Worm (Caenorhabditis elegans) whole organism, midembryonic: Measurements from ENCODE around the gene fkh-4.

Source experiments
- T22C8.4 ChIP-seq: fragments of 200-800 bp; sonication (Bioruptor generic); IDR thresholded peaks from 2 replicates; pipeline ENCODE4 v1.3.6; 2022; ENCODE audit warnings: missing genetic modification characterization, missing compliant biosample characterization
- cog-1 ChIP-seq: sonication (generic microtip); optimal IDR thresholded peaks from 2 replicates; lab custom pipeline; 2016; ENCODE audit warnings: missing genetic modification characterization, missing compliant biosample characterization
- flt-1 ChIP-seq: fragments of 200-800 bp; sonication (Bioruptor generic); IDR thresholded peaks from 2 replicates; pipeline ENCODE4 v1.3.6; 2022; ENCODE audit warnings: missing genetic modification characterization, missing compliant biosample characterization
- klf-2 ChIP-seq: fragments of 200-800 bp; sonication (Bioruptor generic); conservative IDR thresholded peaks from 2 replicates; pipeline ENCODE4 v1.3.6; 2022; ENCODE audit warnings: missing genetic modification reagents, missing genetic modification characterization, missing compliant biosample characterization
- med-1 ChIP-seq: sonication (generic microtip); optimal IDR thresholded peaks from 2 replicates; lab custom pipeline; 2017; ENCODE audit warnings: missing genetic modification characterization, mild to moderate bottlenecking, missing compliant biosample characterization, antibody characterized with exemption, missing genetic modification reagents; ENCODE audit not compliant: insufficient read depth
- ref-1 ChIP-seq: fragments of 200-800 bp; sonication (Bioruptor generic); conservative IDR thresholded peaks from 2 replicates; pipeline ENCODE4 v1.3.6; 2022; ENCODE audit warnings: missing genetic modification reagents, missing genetic modification characterization, missing compliant biosample characterization
- tab-1 ChIP-seq: fragments of 200-800 bp; sonication (Bioruptor generic); IDR thresholded peaks from 2 replicates; pipeline ENCODE4 v1.3.6; 2022; ENCODE audit warnings: missing genetic modification characterization, missing compliant biosample characterization
- ztf-23 ChIP-seq: fragments of 200-800 bp; sonication (Bioruptor generic); IDR thresholded peaks from 2 replicates; pipeline ENCODE4 v1.3.6; 2022; ENCODE audit warnings: missing genetic modification reagents, missing genetic modification characterization, missing compliant biosample characterization
- ztf-29 ChIP-seq: fragments of 200-800 bp; sonication (Bioruptor generic); IDR thresholded peaks from 2 replicates; pipeline ENCODE4 v1.3.6; 2022; ENCODE audit warnings: missing genetic modification reagents, missing genetic modification characterization, missing compliant biosample characterization

fkh-4 gene

ce11 chrX:13456442-13456841 lies 27.8 kb upstream of the fkh-4 start, which contains the start of gene flr-1:
flr-1 (minus strand) TSS chrX:13456542.
- TF ChIP-seq flt-1 (GFP tag; lab: Robert Waterston, UW) (no peak), tab-1 (GFP tag; lab: Robert Waterston, UW) (no peak), ztf-23 (GFP tag; lab: Robert Waterston, UW) (no peak), klf-2 (GFP tag; lab: Robert Waterston, UW) (no peak), ztf-29 (no peak), T22C8.4 (GFP tag; lab: Robert Waterston, UW) (no peak), ref-1 (GFP tag; lab: Robert Waterston, UW) (no peak), cog-1 (no peak), med-1 (no peak)

ce11 chrX:13451578-13451977 lies 22.9 kb upstream of the fkh-4 start, which contains the start of gene F02D10.6:
F02D10.6 (minus strand) TSS chrX:13451678.
- TF ChIP-seq cog-1 (no peak), T22C8.4 (GFP tag; lab: Robert Waterston, UW) (no peak), ref-1 (GFP tag; lab: Robert Waterston, UW) (no peak), klf-2 (GFP tag; lab: Robert Waterston, UW) (no peak), ztf-23 (GFP tag; lab: Robert Waterston, UW) (no peak), flt-1 (GFP tag; lab: Robert Waterston, UW) (no peak)

DNA sequence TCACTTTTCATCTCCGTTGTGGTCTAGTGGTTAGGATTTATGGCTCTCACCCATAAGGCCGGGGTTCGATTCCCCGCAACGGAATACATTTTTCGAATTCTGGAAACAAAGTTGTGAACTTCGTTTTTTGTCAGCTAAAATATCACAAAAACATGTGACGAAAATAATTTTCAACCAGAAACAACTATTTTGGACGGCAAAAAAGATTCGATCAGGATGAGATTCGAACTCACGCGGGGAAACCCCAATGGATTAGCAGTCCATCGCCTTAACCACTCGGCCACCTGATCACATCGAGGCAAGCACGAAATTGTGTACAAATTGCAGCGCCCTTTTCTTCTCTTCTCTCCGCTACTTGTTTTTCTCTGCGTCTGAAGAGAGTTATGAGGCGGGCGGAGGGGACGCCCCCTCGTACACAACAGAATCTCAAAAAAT lies 20.0 kb upstream of the fkh-4 start:
- peak; percentile 73 for TF ChIP-seq ztf-29
- peak; percentile 87 for TF ChIP-seq tab-1 (GFP tag; lab: Robert Waterston, UW)
- TF ChIP-seq klf-2 (GFP tag; lab: Robert Waterston, UW) = 0 out of 2 replicates have a peak, but pooled peaks have one; percentile 47
- peak; percentile 55 for TF ChIP-seq cog-1
- peak; percentile 68 for TF ChIP-seq ref-1 (GFP tag; lab: Robert Waterston, UW)
- TF ChIP-seq flt-1 (GFP tag; lab: Robert Waterston, UW) = peak; percentile 83
- TF ChIP-seq ztf-23 (GFP tag; lab: Robert Waterston, UW) = peak; percentile 92
- TF ChIP-seq T22C8.4 (GFP tag; lab: Robert Waterston, UW) = peak; percentile 74

- TF ChIP-seq ztf-23 (GFP tag; lab: Robert Waterston, UW) = no peak
- TF ChIP-seq med-1 = no peak
- no peak for TF ChIP-seq T22C8.4 (GFP tag; lab: Robert Waterston, UW)
- no peak for TF ChIP-seq klf-2 (GFP tag; lab: Robert Waterston, UW)
- no peak for TF ChIP-seq ztf-29
- TF ChIP-seq cog-1 = no peak
- TF ChIP-seq tab-1 (GFP tag; lab: Robert Waterston, UW) = no peak
- TF ChIP-seq ref-1 (GFP tag; lab: Robert Waterston, UW) = no peak
Measured at ce11 chrX:13446418-13446817, 17.8 kb upstream of the fkh-4 start, which contains the start of gene set-8. set-8 (plus strand) TSS chrX:13446718.

ce11 chrX:13444267-13444666 lies 15.6 kb upstream of the fkh-4 start:
- TF ChIP-seq ztf-23 (GFP tag; lab: Robert Waterston, UW) (no peak), flt-1 (GFP tag; lab: Robert Waterston, UW) (no peak), ref-1 (GFP tag; lab: Robert Waterston, UW) (no peak), tab-1 (GFP tag; lab: Robert Waterston, UW) (no peak), cog-1 (no peak), klf-2 (GFP tag; lab: Robert Waterston, UW) (no peak), med-1 (no peak), T22C8.4 (GFP tag; lab: Robert Waterston, UW) (no peak), ztf-29 (no peak)

ce11 chrX:13443283-13443682 lies 14.6 kb upstream of the fkh-4 start:
- TF ChIP-seq ztf-29 (no peak), ztf-23 (GFP tag; lab: Robert Waterston, UW) (no peak), cog-1 (no peak), flt-1 (GFP tag; lab: Robert Waterston, UW) (no peak), klf-2 (GFP tag; lab: Robert Waterston, UW) (no peak), T22C8.4 (GFP tag; lab: Robert Waterston, UW) (no peak), ref-1 (GFP tag; lab: Robert Waterston, UW) (no peak), tab-1 (GFP tag; lab: Robert Waterston, UW) (no peak), med-1 (no peak)

ce11 chrX:13442446-13442845 lies 13.8 kb upstream of the fkh-4 start:
- TF ChIP-seq cog-1 (peak; percentile 46), med-1 (no peak), flt-1 (GFP tag; lab: Robert Waterston, UW) (peak; percentile 65), tab-1 (GFP tag; lab: Robert Waterston, UW) (no peak), ztf-29 (no peak), T22C8.4 (GFP tag; lab: Robert Waterston, UW) (no peak), klf-2 (GFP tag; lab: Robert Waterston, UW) (0 out of 2 replicates have a peak, but pooled peaks have one; percentile 19), ref-1 (GFP tag; lab: Robert Waterston, UW) (no peak), ztf-23 (GFP tag; lab: Robert Waterston, UW) (peak; percentile 70; the same call in 1 of the 2 replicates)

- TF ChIP-seq ztf-29 (no peak), klf-2 (GFP tag; lab: Robert Waterston, UW) (no peak), flt-1 (GFP tag; lab: Robert Waterston, UW) (no peak), tab-1 (GFP tag; lab: Robert Waterston, UW) (no peak), ztf-23 (GFP tag; lab: Robert Waterston, UW) (no peak)
Measured at ce11 chrX:13435790-13436472, 7.3 kb upstream of the fkh-4 start, which contains the start of gene jmjd-3.3. jmjd-3.3 (plus strand) TSS chrX:13436422.

DNA sequence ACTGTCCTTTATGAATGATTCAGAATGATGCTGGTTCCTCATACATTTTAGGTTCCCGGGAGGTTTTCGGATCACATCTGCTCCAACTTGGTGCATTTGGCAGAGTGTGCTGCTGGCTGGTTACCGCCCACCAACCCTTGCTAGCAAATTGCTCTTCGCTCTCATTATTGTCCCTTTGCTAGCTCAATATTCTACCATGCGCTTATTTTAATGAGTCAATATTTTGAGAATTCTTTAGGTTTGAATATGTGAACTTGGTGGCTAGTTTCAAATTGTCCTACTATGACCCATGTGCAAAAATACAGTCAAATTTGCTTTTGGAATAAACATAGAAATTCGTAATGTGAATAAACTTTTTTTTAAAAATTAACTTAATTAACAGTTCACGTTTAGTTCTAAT lies 6.5 kb upstream of the fkh-4 start:
- TF ChIP-seq tab-1 (GFP tag; lab: Robert Waterston, UW) = no peak
- no peak for TF ChIP-seq T22C8.4 (GFP tag; lab: Robert Waterston, UW)
- TF ChIP-seq ztf-23 (GFP tag; lab: Robert Waterston, UW) = no peak
- TF ChIP-seq flt-1 (GFP tag; lab: Robert Waterston, UW) = no peak
- TF ChIP-seq med-1 = no peak
- TF ChIP-seq cog-1 = no peak
- TF ChIP-seq klf-2 (GFP tag; lab: Robert Waterston, UW) = no peak
- no peak for TF ChIP-seq ztf-29
- TF ChIP-seq ref-1 (GFP tag; lab: Robert Waterston, UW) = no peak
